Fruit fly (Drosophila melanogaster) whole organism, embryonic: ENCODE results near the gene CG7789.

Experiments used
- CG7963 ChIP-seq: fragments of 200-800 bp; sonication (Bioruptor generic); IDR thresholded peaks from 3 replicates; pipeline ENCODE4 v1.3.6; 2022; ENCODE audit warnings: missing biosample characterization, missing genetic modification characterization; ENCODE audit not compliant: partially characterized antibody
- Mes4 ChIP-seq: fragments of 200-800 bp; sonication (Bioruptor generic); optimal IDR thresholded peaks from 2 replicates; lab custom pipeline; 2016; ENCODE audit warnings: missing biosample characterization, missing genetic modification characterization
- NC2α ChIP-seq: fragments of 200-800 bp; sonication (Bioruptor generic); optimal IDR thresholded peaks from 2 replicates; lab custom pipeline; 2016; ENCODE audit warnings: missing biosample characterization, missing genetic modification characterization
- dysf ChIP-seq: fragments of 200-800 bp; sonication (Bioruptor generic); IDR thresholded peaks from 3 replicates; pipeline ENCODE4 v1.3.6; 2022; ENCODE audit warnings: missing biosample characterization, missing genetic modification characterization
- sd ChIP-seq: fragments of 200-800 bp; sonication (Bioruptor generic); optimal IDR thresholded peaks from 3 replicates; lab custom pipeline; 2018; ENCODE audit warnings: missing biosample characterization, mild to moderate bottlenecking, missing genetic modification characterization, moderate library complexity

DNA sequence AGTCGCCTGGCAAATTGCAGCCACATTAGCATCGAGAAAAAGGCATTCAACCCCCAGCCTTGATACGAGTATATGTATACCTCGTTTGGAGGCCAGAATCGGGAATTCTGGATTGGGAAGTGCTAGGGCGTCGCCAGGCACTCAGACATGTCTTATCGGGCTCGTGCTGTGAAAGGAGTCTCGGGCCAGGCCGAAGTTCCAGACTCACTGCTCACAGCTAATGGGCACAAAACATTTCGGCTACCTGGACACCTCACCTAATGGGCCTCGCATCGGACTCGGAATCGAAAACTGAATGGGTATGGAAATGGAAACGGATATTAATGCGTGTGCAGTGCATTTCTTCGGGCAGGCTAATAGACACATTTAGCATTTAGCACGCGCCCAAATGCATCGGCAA, 32.1 kb upstream of the CG7789 start:
- no peak for TF ChIP-seq sd
- TF ChIP-seq CG7963 (GFP tag; lab: Robert Waterston, UW): no peak
- TF ChIP-seq Mes4 (GFP tag; lab: Kevin White, UChicago): no peak
- no peak for TF ChIP-seq dysf (GFP tag; lab: Robert Waterston, UW)
- TF ChIP-seq NC2α: no peak
